Fruit fly (Drosophila melanogaster): ENCODE measurements around the gene Gr68a.

dm6 chr3L:11773796-11774195 lies 22.7 kb downstream of the Gr68a start:
- TF ChIP-seq psq (GFP tag; optimal IDR thresholded peaks at IDR 0.05): no peak
- TF ChIP-seq sna (GFP tag; IDR thresholded peaks at IDR 0.05; ENCODE audit: partially characterized antibody): no peak
- TF ChIP-seq Opbp (GFP tag; IDR thresholded peaks at IDR 0.05; ENCODE audit: partially characterized antibody): no peak
- no peak for TF ChIP-seq h (optimal IDR thresholded peaks at IDR 0.05)
- no peak for TF ChIP-seq tgo (GFP tag; IDR thresholded peaks at IDR 0.05)
- TF ChIP-seq wek (GFP tag; optimal IDR thresholded peaks at IDR 0.05): no peak
- no peak for TF ChIP-seq Gug (GFP tag; IDR thresholded peaks at IDR 0.05)

All from whole organism, embryonic.